Worm (Caenorhabditis elegans): ENCODE data around the gene C07G2.5.

C07G2.5 gene

ce11 chrIII:4475428-4475968 is 23.3 kb downstream of the C07G2.5 start, which contains the start of gene rps-1 (continued):
- no peak for TF ChIP-seq tag-97 (GFP tag; IDR thresholded peaks at IDR 0.05)
- peak; percentile 64 for TF ChIP-seq lir-3 (tag; optimal IDR thresholded peaks at IDR 0.05)
- peak; percentile 65 for TF ChIP-seq nhr-111 (GFP tag; optimal IDR thresholded peaks at IDR 0.05)
- peak; percentile 96 for TF ChIP-seq jun-1 (tag; optimal IDR thresholded peaks at IDR 0.05)
- TF ChIP-seq F26F4.8 (GFP tag; conservative IDR thresholded peaks at IDR 0.05), result no peak
- peak; percentile 95 for TF ChIP-seq egl-43 (GFP tag; IDR thresholded peaks at IDR 0.05)
- peak; percentile 87 for TF ChIP-seq ces-1 (GFP tag; optimal IDR thresholded peaks at IDR 0.05)
- TF ChIP-seq php-3 (GFP tag; IDR thresholded peaks at IDR 0.05), result peak; percentile 91
- TF ChIP-seq unc-39 (tag; optimal IDR thresholded peaks at IDR 0.05), result no peak
- 0 out of 2 replicates have a peak, but pooled peaks have one; percentile 34 for TF ChIP-seq set-16 (GFP tag; IDR thresholded peaks at IDR 0.05)
- TF ChIP-seq Y105C5A.15 (GFP tag; IDR thresholded peaks at IDR 0.05), result peak; percentile 88
- peak; percentile 81 for TF ChIP-seq nhr-41 (GFP tag; IDR thresholded peaks at IDR 0.05)
- TF ChIP-seq F44E2.7 (GFP tag; IDR thresholded peaks at IDR 0.05), result no peak; the same call in 1 of the 2 replicates
- TF ChIP-seq nhr-28 (tag; optimal IDR thresholded peaks at IDR 0.05), result peak; percentile 95
- peak; percentile 100 for TF ChIP-seq dmd-6 (GFP tag; IDR thresholded peaks at IDR 0.05)
- TF ChIP-seq madf-9 (GFP tag; conservative IDR thresholded peaks at IDR 0.05), result peak; percentile 97
- peak; percentile 97 for TF ChIP-seq spr-1 (tag; optimal IDR thresholded peaks at IDR 0.05)
- no peak for TF ChIP-seq aly-2 (tag; optimal IDR thresholded peaks at IDR 0.05)
- peak; percentile 99 for TF ChIP-seq rbr-2 (tag; optimal IDR thresholded peaks at IDR 0.05)
- peak; percentile 99 for TF ChIP-seq mes-2 (tag; optimal IDR thresholded peaks at IDR 0.05; ENCODE audit: poor library complexity, severe bottlenecking)
- TF ChIP-seq Y5F2A.4 (GFP tag; optimal IDR thresholded peaks at IDR 0.05), result peak; percentile 91

- TF ChIP-seq tra-1 (GFP tag; IDR thresholded peaks at IDR 0.05) (0 out of 2 replicates have a peak, but pooled peaks have one; percentile 21), ztf-11 (tag; optimal IDR thresholded peaks at IDR 0.05) (no peak), nhr-48 (tag; optimal IDR thresholded peaks at IDR 0.05) (no peak), aha-1 (tag) (peak; percentile 81), ceh-20 (GFP tag; IDR thresholded peaks at IDR 0.05) (no peak), nhr-77 (tag; optimal IDR thresholded peaks at IDR 0.05) (no peak)
Observed at ce11 chrIII:4474908-4475307, 23.9 kb downstream of the C07G2.5 start, which contains the start of gene ifet-1. TSS of gene ifet-1 (minus strand) at chrIII:4475150.

- TF ChIP-seq jun-1 (tag; optimal IDR thresholded peaks at IDR 0.05), result no peak
- TF ChIP-seq duxl-1 (tag; optimal IDR thresholded peaks at IDR 0.05; ENCODE audit: poor library complexity), result peak; percentile 86
- peak; percentile 48; the same call in 1 of the 2 replicates for TF ChIP-seq saeg-2 (GFP tag; IDR thresholded peaks at IDR 0.05)
- TF ChIP-seq snpc-4 (tag; optimal IDR thresholded peaks at IDR 0.05), result no peak
- peak; percentile 87 for TF ChIP-seq ctbp-1 (GFP tag; IDR thresholded peaks at IDR 0.05)
- peak; percentile 59 for TF ChIP-seq F49E8.2 (tag; optimal IDR thresholded peaks at IDR 0.05; ENCODE audit: borderline replicate concordance)
- peak; percentile 58 for TF ChIP-seq aly-2 (tag; optimal IDR thresholded peaks at IDR 0.05)
- TF ChIP-seq nhr-10 (tag; optimal IDR thresholded peaks at IDR 0.05), result no peak
- TF ChIP-seq F26F4.8 (GFP tag; conservative IDR thresholded peaks at IDR 0.05), result peak; percentile 78; the same call in 1 of the 2 replicates
- TF ChIP-seq daf-19 (GFP tag; conservative IDR thresholded peaks at IDR 0.05), result peak; percentile 73
- TF ChIP-seq dmd-8 (GFP tag; IDR thresholded peaks at IDR 0.05), result peak; percentile 86
- peak; percentile 81 for TF ChIP-seq mdt-29 (GFP tag; IDR thresholded peaks at IDR 0.05)
- no peak for TF ChIP-seq ZK546.5 (tag; optimal IDR thresholded peaks at IDR 0.05)
- TF ChIP-seq Y75B8A.6 (GFP tag; IDR thresholded peaks at IDR 0.05), result 0 out of 2 replicates have a peak, but pooled peaks have one; percentile 54
- TF ChIP-seq F37D6.2 (tag; optimal IDR thresholded peaks at IDR 0.05), result peak; percentile 41
- TF ChIP-seq madf-5 (GFP tag; IDR thresholded peaks at IDR 0.05), result peak; percentile 29 to 88; a peak in 3 of 4 replicates
- no peak for TF ChIP-seq nhr-237 (tag; optimal IDR thresholded peaks at IDR 0.05)
- TF ChIP-seq unc-130 (GFP tag; optimal IDR thresholded peaks at IDR 0.05), result peak; percentile 45
- no peak for TF ChIP-seq nhr-11 (tag; optimal IDR thresholded peaks at IDR 0.05)
- no peak for TF ChIP-seq set-16 (GFP tag; IDR thresholded peaks at IDR 0.05)
- TF ChIP-seq nhr-25 (tag; optimal IDR thresholded peaks at IDR 0.05; ENCODE audit: borderline replicate concordance, insufficient read depth), result peak; percentile 79
- TF ChIP-seq cey-2 (tag; optimal IDR thresholded peaks at IDR 0.05; ENCODE audit: borderline replicate concordance, insufficient read depth), result no peak
- TF ChIP-seq hlh-11 (tag; optimal IDR thresholded peaks at IDR 0.05), result peak; percentile 48
- peak; percentile 69 for TF ChIP-seq hlh-30 (tag; optimal IDR thresholded peaks at IDR 0.05; ENCODE audit: insufficient read depth)
- peak; percentile 91 for TF ChIP-seq egl-43 (GFP tag; IDR thresholded peaks at IDR 0.05)
Observed at ce11 chrIII:4470793-4471192, 28.0 kb downstream of the C07G2.5 start.

All from whole organism, L4 larva.